Worm (Caenorhabditis elegans) whole organism, late embryonic: ENCODE data around the gene Y55F3AR.2.

Experiments used
- C38D4.7 ChIP-seq: fragments of 200-800 bp; sonication (Bioruptor generic); optimal IDR thresholded peaks from 2 replicates; lab custom pipeline; 2018; ENCODE audit warnings: mild to moderate bottlenecking, missing genetic modification characterization, moderate library complexity, missing compliant biosample characterization
- K02D7.2 ChIP-seq: sonication (generic microtip); optimal IDR thresholded peaks from 2 replicates; lab custom pipeline; 2017; ENCODE audit warnings: mild to moderate bottlenecking, missing genetic modification characterization, missing compliant biosample characterization
- T23F11.4 ChIP-seq: fragments of 200-800 bp; sonication (Bioruptor generic); optimal IDR thresholded peaks from 2 replicates; lab custom pipeline; 2018; ENCODE audit warnings: mild to moderate bottlenecking, missing genetic modification characterization, missing compliant biosample characterization
- Y22D7AL.16 ChIP-seq: sonication (generic microtip); optimal IDR thresholded peaks from 2 replicates; lab custom pipeline; 2016; ENCODE audit warnings: missing genetic modification characterization, missing compliant biosample characterization
- ahr-1 ChIP-seq: sonication (generic microtip); optimal IDR thresholded peaks from 2 replicates; lab custom pipeline; 2016; ENCODE audit warnings: missing genetic modification characterization, missing compliant biosample characterization
- ama-1 ChIP-seq: fragments of 150-350 bp; optimal IDR thresholded peaks from 2 replicates; lab custom pipeline; 2014
- ceh-2 ChIP-seq: sonication (generic microtip); optimal IDR thresholded peaks from 2 replicates; lab custom pipeline; 2016; ENCODE audit warnings: missing genotype, missing genetic modification characterization, missing compliant biosample characterization
- ceh-22 ChIP-seq: sonication (generic microtip); optimal IDR thresholded peaks from 2 replicates; lab custom pipeline; 2017; ENCODE audit warnings: missing biosample characterization, missing genetic modification characterization
- ceh-30 ChIP-seq: fragments of 150-350 bp; optimal IDR thresholded peaks from 2 replicates; lab custom pipeline; 2014; ENCODE audit warnings: missing biosample characterization, missing genetic modification characterization
- ceh-45 ChIP-seq: fragments of 200-800 bp; sonication (Bioruptor generic); IDR thresholded peaks from 2 replicates; pipeline ENCODE4 v1.3.6; 2022; ENCODE audit warnings: missing genetic modification reagents, missing genetic modification characterization, missing compliant biosample characterization
- ceh-48 ChIP-seq: sonication (generic microtip); optimal IDR thresholded peaks from 2 replicates; lab custom pipeline; 2016; ENCODE audit warnings: missing genetic modification characterization, inconsistent platforms, missing compliant biosample characterization
- ceh-6 ChIP-seq: fragments of 200-800 bp; sonication (Bioruptor generic); optimal IDR thresholded peaks from 2 replicates; lab custom pipeline; 2018; ENCODE audit warnings: mild to moderate bottlenecking, missing genetic modification characterization, missing compliant biosample characterization
- dmd-4 ChIP-seq: sonication (generic microtip); optimal IDR thresholded peaks from 2 replicates; lab custom pipeline; 2016; ENCODE audit warnings: borderline replicate concordance, missing genetic modification characterization, missing compliant biosample characterization
- eyg-1 ChIP-seq: sonication (generic microtip); optimal IDR thresholded peaks from 2 replicates; lab custom pipeline; 2016; ENCODE audit warnings: missing genotype, missing genetic modification characterization, missing compliant biosample characterization
- fax-1 ChIP-seq: sonication (generic microtip); optimal IDR thresholded peaks from 2 replicates; lab custom pipeline; 2016; ENCODE audit warnings: missing genotype, missing genetic modification characterization, missing compliant biosample characterization
- fkh-10 ChIP-seq: fragments of 150-350 bp; optimal IDR thresholded peaks from 2 replicates; lab custom pipeline; 2014; ENCODE audit warnings: missing biosample characterization, missing genetic modification reagents, missing genetic modification characterization
- gmeb-2 ChIP-seq: sonication (generic microtip); optimal IDR thresholded peaks from 2 replicates; lab custom pipeline; 2016; ENCODE audit warnings: missing genetic modification characterization, inconsistent platforms, missing compliant biosample characterization
- hlh-13 ChIP-seq: fragments of 200-800 bp; sonication (Bioruptor generic); optimal IDR thresholded peaks from 2 replicates; lab custom pipeline; 2018; ENCODE audit warnings: mild to moderate bottlenecking, missing genetic modification characterization, missing compliant biosample characterization
- hlh-15 ChIP-seq: sonication (generic microtip); optimal IDR thresholded peaks from 2 replicates; lab custom pipeline; 2016; ENCODE audit warnings: missing genetic modification characterization, missing compliant biosample characterization
- hlh-30 ChIP-seq: sonication (generic microtip); optimal IDR thresholded peaks from 2 replicates; lab custom pipeline; 2017; ENCODE audit warnings: antibody characterized with exemption, missing genetic modification characterization, missing compliant biosample characterization; ENCODE audit not compliant: insufficient read depth
- madf-2 ChIP-seq: sonication (generic microtip); optimal IDR thresholded peaks from 2 replicates; lab custom pipeline; 2017; ENCODE audit warnings: missing genetic modification characterization, missing compliant biosample characterization
- nhr-11 ChIP-seq: fragments of 150-350 bp; optimal IDR thresholded peaks from 2 replicates; lab custom pipeline; 2014; ENCODE audit warnings: missing biosample characterization, missing genetic modification characterization
- nhr-232 ChIP-seq: sonication (generic microtip); optimal IDR thresholded peaks from 2 replicates; lab custom pipeline; 2016; ENCODE audit warnings: missing genetic modification characterization, missing compliant biosample characterization
- npax-4 ChIP-seq: sonication (generic microtip); optimal IDR thresholded peaks from 2 replicates; lab custom pipeline; 2016; ENCODE audit warnings: missing genetic modification characterization, missing compliant biosample characterization
- odd-2 ChIP-seq: sonication (generic microtip); optimal IDR thresholded peaks from 2 replicates; lab custom pipeline; 2017; ENCODE audit warnings: antibody characterized with exemption, mild to moderate bottlenecking, missing genetic modification characterization, missing compliant biosample characterization
- pat-9 ChIP-seq: fragments of 200-800 bp; sonication (Bioruptor generic); optimal IDR thresholded peaks from 2 replicates; lab custom pipeline; 2018; ENCODE audit warnings: mild to moderate bottlenecking, missing genetic modification characterization, moderate library complexity, missing compliant biosample characterization
- pha-4 ChIP-seq: fragments of 150-350 bp; optimal IDR thresholded peaks from 2 replicates; lab custom pipeline; 2018; ENCODE audit warnings: missing biosample characterization, missing genetic modification reagents, missing genetic modification characterization
- pqm-1 ChIP-seq: sonication (generic microtip); optimal IDR thresholded peaks from 2 replicates; lab custom pipeline; 2016; ENCODE audit warnings: missing genetic modification characterization, missing compliant biosample characterization
- tbx-7 ChIP-seq: sonication (generic microtip); optimal IDR thresholded peaks from 2 replicates; lab custom pipeline; 2016; ENCODE audit warnings: missing genotype, missing genetic modification characterization, missing compliant biosample characterization
- ttx-3 ChIP-seq: sonication (generic microtip); optimal IDR thresholded peaks from 2 replicates; lab custom pipeline; 2016; ENCODE audit warnings: missing genetic modification reagents, missing genetic modification characterization, missing compliant biosample characterization
- unc-42 ChIP-seq: sonication (generic microtip); optimal IDR thresholded peaks from 2 replicates; lab custom pipeline; 2016; ENCODE audit warnings: missing genotype, missing genetic modification characterization, missing compliant biosample characterization
- unc-55 ChIP-seq: sonication (generic microtip); optimal IDR thresholded peaks from 2 replicates; lab custom pipeline; 2017; ENCODE audit warnings: missing biosample characterization, missing genetic modification reagents, missing genetic modification characterization
- zip-5 ChIP-seq: sonication (generic microtip); optimal IDR thresholded peaks from 2 replicates; lab custom pipeline; 2016; ENCODE audit warnings: missing genetic modification characterization, missing compliant biosample characterization
- ztf-16 ChIP-seq: sonication (generic microtip); optimal IDR thresholded peaks from 2 replicates; lab custom pipeline; 2017; ENCODE audit warnings: missing genetic modification characterization, missing compliant biosample characterization

The Y55F3AR.2 gene

ce11 chrIV:1110999-1111398 is 16.7 kb downstream of the Y55F3AR.2 start:
- TF ChIP-seq T23F11.4 (GFP tag; lab: Kevin White, UChicago) (no peak), C38D4.7 (GFP tag; lab: Kevin White, UChicago) (peak; percentile 22), ama-1 (lab: Kevin White, UChicago) (peak; percentile 52), tbx-7 (tag; lab: Kevin White, UChicago) (no peak)

ce11 chrIV:1113638-1114037 is 19.3 kb downstream of the Y55F3AR.2 start, which contains the start of gene srx-14:
srx-14 (minus strand) TSS chrIV:1113738.
- TF ChIP-seq ttx-3 (no peak), pat-9 (tag; lab: Kevin White, UChicago) (no peak), hlh-15 (no peak), zip-5 (tag; lab: Kevin White, UChicago) (no peak), odd-2 (no peak), hlh-30 (tag; lab: Kevin White, UChicago) (no peak), ceh-22 (tag; lab: Kevin White, UChicago) (no peak), npax-4 (tag; lab: Kevin White, UChicago) (no peak), K02D7.2 (tag; lab: Kevin White, UChicago) (no peak), ztf-16 (tag; lab: Kevin White, UChicago) (no peak), Y22D7AL.16 (no peak), fkh-10 (GFP tag; lab: Kevin White, UChicago) (no peak)

- TF ChIP-seq dmd-4 (tag; lab: Kevin White, UChicago): no peak
- no peak for TF ChIP-seq fax-1 (tag; lab: Kevin White, UChicago)
- no peak for TF ChIP-seq pha-4 (tag; lab: Kevin White, UChicago)
- no peak for TF ChIP-seq unc-55 (GFP tag; lab: Kevin White, UChicago)
- no peak for TF ChIP-seq madf-2 (tag; lab: Kevin White, UChicago)
- TF ChIP-seq ceh-45 (GFP tag; lab: Robert Waterston, UW): no peak
- TF ChIP-seq ahr-1 (tag; lab: Kevin White, UChicago): no peak
- TF ChIP-seq gmeb-2 (tag; lab: Kevin White, UChicago): no peak
- no peak for TF ChIP-seq eyg-1
- no peak for TF ChIP-seq unc-42 (tag; lab: Kevin White, UChicago)
- TF ChIP-seq ceh-30 (tag; lab: Kevin White, UChicago): no peak
- no peak for TF ChIP-seq ceh-22 (tag; lab: Kevin White, UChicago)
- TF ChIP-seq ztf-16 (tag; lab: Kevin White, UChicago): no peak
- TF ChIP-seq pqm-1 (tag; lab: Kevin White, UChicago): no peak
- TF ChIP-seq ceh-6: no peak
- no peak for TF ChIP-seq ceh-48 (tag; lab: Kevin White, UChicago)
Observed at ce11 chrIV:1118566-1118965, 24.2 kb downstream of the Y55F3AR.2 start, which contains the start of gene srx-13. srx-13 (minus strand) TSS chrIV:1118666.

ce11 chrIV:1120865-1121264 is 26.5 kb downstream of the Y55F3AR.2 start:
- TF ChIP-seq K02D7.2 (tag; lab: Kevin White, UChicago): no peak

- TF ChIP-seq unc-55 (GFP tag; lab: Kevin White, UChicago): no peak
- TF ChIP-seq pat-9 (tag; lab: Kevin White, UChicago): no peak
- TF ChIP-seq nhr-11: no peak
- no peak for TF ChIP-seq madf-2 (tag; lab: Kevin White, UChicago)
- TF ChIP-seq ceh-2 (tag; lab: Kevin White, UChicago): no peak
- no peak for TF ChIP-seq hlh-13 (GFP tag; lab: Kevin White, UChicago)
- TF ChIP-seq nhr-232 (tag; lab: Kevin White, UChicago): no peak
Observed at ce11 chrIV:1121511-1121910, 27.2 kb downstream of the Y55F3AR.2 start.
